Worm (Caenorhabditis elegans) whole organism, midembryonic: ENCODE data around the gene K03B4.2.

Source experiments
- T22C8.4 ChIP-seq: fragments of 200-800 bp; sonication (Bioruptor generic); IDR thresholded peaks from 2 replicates; pipeline ENCODE4 v1.3.6; 2022; ENCODE audit warnings: missing genetic modification characterization, missing compliant biosample characterization
- cog-1 ChIP-seq: sonication (generic microtip); optimal IDR thresholded peaks from 2 replicates; lab custom pipeline; 2016; ENCODE audit warnings: missing genetic modification characterization, missing compliant biosample characterization
- flt-1 ChIP-seq: fragments of 200-800 bp; sonication (Bioruptor generic); IDR thresholded peaks from 2 replicates; pipeline ENCODE4 v1.3.6; 2022; ENCODE audit warnings: missing genetic modification characterization, missing compliant biosample characterization
- klf-2 ChIP-seq: fragments of 200-800 bp; sonication (Bioruptor generic); conservative IDR thresholded peaks from 2 replicates; pipeline ENCODE4 v1.3.6; 2022; ENCODE audit warnings: missing genetic modification reagents, missing genetic modification characterization, missing compliant biosample characterization
- med-1 ChIP-seq: sonication (generic microtip); optimal IDR thresholded peaks from 2 replicates; lab custom pipeline; 2017; ENCODE audit warnings: missing genetic modification characterization, mild to moderate bottlenecking, missing compliant biosample characterization, antibody characterized with exemption, missing genetic modification reagents; ENCODE audit not compliant: insufficient read depth
- ref-1 ChIP-seq: fragments of 200-800 bp; sonication (Bioruptor generic); conservative IDR thresholded peaks from 2 replicates; pipeline ENCODE4 v1.3.6; 2022; ENCODE audit warnings: missing genetic modification reagents, missing genetic modification characterization, missing compliant biosample characterization
- tab-1 ChIP-seq: fragments of 200-800 bp; sonication (Bioruptor generic); IDR thresholded peaks from 2 replicates; pipeline ENCODE4 v1.3.6; 2022; ENCODE audit warnings: missing genetic modification characterization, missing compliant biosample characterization
- ztf-23 ChIP-seq: fragments of 200-800 bp; sonication (Bioruptor generic); IDR thresholded peaks from 2 replicates; pipeline ENCODE4 v1.3.6; 2022; ENCODE audit warnings: missing genetic modification reagents, missing genetic modification characterization, missing compliant biosample characterization
- ztf-29 ChIP-seq: fragments of 200-800 bp; sonication (Bioruptor generic); IDR thresholded peaks from 2 replicates; pipeline ENCODE4 v1.3.6; 2022; ENCODE audit warnings: missing genetic modification reagents, missing genetic modification characterization, missing compliant biosample characterization

K03B4.2 gene

DNA sequence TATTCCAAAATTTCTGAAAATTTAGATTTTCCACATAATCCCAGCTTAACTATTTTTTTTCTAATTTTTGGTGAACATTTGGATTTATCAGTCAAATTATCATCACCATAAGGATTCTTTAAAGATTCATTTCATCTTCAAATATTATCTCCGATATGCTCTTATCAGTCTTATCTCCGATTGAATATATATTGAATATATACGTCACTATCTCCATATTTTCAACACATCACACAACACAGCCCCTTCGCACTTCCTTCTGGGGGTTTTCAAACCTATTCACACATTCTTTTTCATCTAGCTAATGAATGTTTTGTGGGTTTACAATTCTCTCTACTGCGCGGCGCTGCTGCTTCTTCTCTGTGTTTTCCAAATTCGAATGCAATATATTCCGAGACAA, 10.9 kb downstream of the K03B4.2 start:
- TF ChIP-seq ztf-23 (GFP tag; lab: Robert Waterston, UW), result no peak

ce11 chrV:4700189-4700588, 12.4 kb downstream of the K03B4.2 start, which contains the start of gene ZC266.1:
Gene ZC266.1 (minus strand): TSS chrV:4700289.
- no peak for TF ChIP-seq T22C8.4 (GFP tag; lab: Robert Waterston, UW)
- TF ChIP-seq ztf-29 (GFP tag; lab: Robert Waterston, UW), result no peak
- no peak for TF ChIP-seq flt-1 (GFP tag; lab: Robert Waterston, UW)
- no peak for TF ChIP-seq ref-1 (GFP tag; lab: Robert Waterston, UW)
- no peak for TF ChIP-seq tab-1 (GFP tag; lab: Robert Waterston, UW)
- no peak for TF ChIP-seq cog-1 (tag; lab: Kevin White, UChicago)
- no peak for TF ChIP-seq ztf-23 (GFP tag; lab: Robert Waterston, UW)
- TF ChIP-seq med-1 (GFP tag; lab: Kevin White, UChicago), result no peak
- no peak for TF ChIP-seq klf-2 (GFP tag; lab: Robert Waterston, UW)

- TF ChIP-seq tab-1 (GFP tag; lab: Robert Waterston, UW) (no peak), T22C8.4 (GFP tag; lab: Robert Waterston, UW) (no peak), med-1 (GFP tag; lab: Kevin White, UChicago) (no peak)
Measured at ce11 chrV:4707646-4708045, 19.9 kb downstream of the K03B4.2 start.

DNA sequence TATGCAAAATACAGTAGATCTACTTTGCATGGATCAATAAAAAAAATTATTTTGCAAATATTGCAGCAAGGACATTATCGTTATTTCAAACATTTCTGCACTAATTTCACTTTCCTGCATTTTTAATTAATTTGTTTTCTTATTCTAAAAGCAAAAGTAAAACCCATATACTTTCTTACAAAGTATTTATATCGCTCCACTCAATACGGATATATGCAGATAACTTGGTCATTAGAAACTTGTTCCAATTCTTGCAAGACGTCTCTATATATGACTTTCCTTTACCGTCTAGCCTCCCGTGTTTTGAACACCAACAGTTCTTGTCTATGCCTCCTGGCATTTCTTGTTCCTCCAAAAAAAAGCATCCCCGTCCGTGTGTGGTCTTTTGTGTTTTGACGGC, 22.7 kb downstream of the K03B4.2 start, which contains the start of gene oac-24:
Gene oac-24, plus strand, starts transcription at position 301 of the 400 bp plus-strand sequence.
- TF ChIP-seq klf-2 (GFP tag; lab: Robert Waterston, UW) (no peak), cog-1 (tag; lab: Kevin White, UChicago) (no peak), ref-1 (GFP tag; lab: Robert Waterston, UW) (no peak), T22C8.4 (GFP tag; lab: Robert Waterston, UW) (no peak), tab-1 (GFP tag; lab: Robert Waterston, UW) (no peak)

DNA sequence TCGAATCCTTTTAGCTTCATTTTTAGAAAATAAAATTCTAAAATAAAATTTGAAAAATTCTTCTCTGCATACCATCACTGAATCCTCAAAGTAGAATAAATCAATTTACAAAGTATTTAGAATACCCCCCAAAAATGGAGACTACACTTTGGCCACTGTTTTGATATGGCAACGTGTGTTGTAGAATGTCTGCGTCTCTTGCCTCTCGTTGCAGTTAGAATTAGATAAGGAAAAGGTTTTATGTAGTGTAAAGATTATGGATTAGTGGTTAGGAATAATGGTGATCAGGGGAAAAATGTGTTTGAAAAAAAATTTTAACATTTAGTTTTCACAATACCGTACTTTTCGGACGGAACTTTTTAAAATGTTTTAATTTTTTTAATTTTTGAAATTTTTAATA, 32.2 kb downstream of the K03B4.2 start, which contains the start of gene prx-6:
Gene prx-6, minus strand, starts transcription at position 129 of the 400 bp plus-strand sequence.
- no peak for TF ChIP-seq tab-1 (GFP tag; lab: Robert Waterston, UW)
- TF ChIP-seq klf-2 (GFP tag; lab: Robert Waterston, UW), result no peak
- TF ChIP-seq ref-1 (GFP tag; lab: Robert Waterston, UW), result no peak
- TF ChIP-seq flt-1 (GFP tag; lab: Robert Waterston, UW), result no peak
- TF ChIP-seq cog-1 (tag; lab: Kevin White, UChicago), result no peak
- no peak for TF ChIP-seq ztf-29 (GFP tag; lab: Robert Waterston, UW)
- TF ChIP-seq ztf-23 (GFP tag; lab: Robert Waterston, UW), result no peak
- TF ChIP-seq T22C8.4 (GFP tag; lab: Robert Waterston, UW), result no peak
- TF ChIP-seq med-1 (GFP tag; lab: Kevin White, UChicago), result no peak

ce11 chrV:4720884-4721464, 33.2 kb downstream of the K03B4.2 start:
- TF ChIP-seq med-1 (GFP tag; lab: Kevin White, UChicago) (no peak), klf-2 (GFP tag; lab: Robert Waterston, UW) (no peak), T22C8.4 (GFP tag; lab: Robert Waterston, UW) (no peak), ztf-29 (GFP tag; lab: Robert Waterston, UW) (no peak), cog-1 (tag; lab: Kevin White, UChicago) (no peak)

- TF ChIP-seq ztf-29 (GFP tag; lab: Robert Waterston, UW) (no peak), med-1 (GFP tag; lab: Kevin White, UChicago) (no peak), tab-1 (GFP tag; lab: Robert Waterston, UW) (no peak)
Measured at ce11 chrV:4722314-4722713, 34.5 kb downstream of the K03B4.2 start, which contains the start of gene F39G3.5. Gene F39G3.5 (plus strand): TSS chrV:4722614.

ce11 chrV:4724453-4724852, 36.7 kb downstream of the K03B4.2 start, which contains the start of gene F39G3.4:
Gene F39G3.4 (plus strand): TSS chrV:4724753.
- no peak for TF ChIP-seq T22C8.4 (GFP tag; lab: Robert Waterston, UW)
- no peak for TF ChIP-seq flt-1 (GFP tag; lab: Robert Waterston, UW)
- TF ChIP-seq ztf-29 (GFP tag; lab: Robert Waterston, UW), result no peak
- no peak for TF ChIP-seq med-1 (GFP tag; lab: Kevin White, UChicago)
- no peak for TF ChIP-seq ref-1 (GFP tag; lab: Robert Waterston, UW)
- no peak for TF ChIP-seq klf-2 (GFP tag; lab: Robert Waterston, UW)
- no peak for TF ChIP-seq tab-1 (GFP tag; lab: Robert Waterston, UW)
- TF ChIP-seq cog-1 (tag; lab: Kevin White, UChicago), result no peak
- no peak for TF ChIP-seq ztf-23 (GFP tag; lab: Robert Waterston, UW)

DNA sequence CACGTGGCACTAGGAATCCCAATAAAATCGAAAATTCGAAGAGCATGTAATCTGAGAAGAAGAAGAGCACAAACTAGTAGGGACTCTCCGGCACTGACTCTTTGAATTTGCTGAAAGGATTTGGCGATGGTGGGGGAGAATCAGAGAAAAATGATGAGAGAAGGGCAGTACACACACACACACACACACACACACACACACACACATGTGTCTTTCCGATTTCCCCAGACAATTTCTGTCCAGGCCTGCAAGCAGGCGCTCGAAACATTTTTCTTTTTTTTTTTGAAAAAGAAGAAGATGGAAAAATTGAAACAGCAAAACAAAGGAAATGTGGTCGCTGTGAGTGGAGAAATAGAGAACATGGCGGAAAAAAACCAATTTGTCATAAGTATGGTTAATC, 42.3 kb downstream of the K03B4.2 start, which contains the start of gene tig-2:
Gene tig-2, minus strand, starts transcription at position 87 of the 400 bp plus-strand sequence.
- TF ChIP-seq med-1 (GFP tag; lab: Kevin White, UChicago) (no peak), ztf-29 (GFP tag; lab: Robert Waterston, UW) (no peak), T22C8.4 (GFP tag; lab: Robert Waterston, UW) (no peak), ztf-23 (GFP tag; lab: Robert Waterston, UW) (no peak), ref-1 (GFP tag; lab: Robert Waterston, UW) (no peak), cog-1 (tag; lab: Kevin White, UChicago) (no peak), flt-1 (GFP tag; lab: Robert Waterston, UW) (no peak), klf-2 (GFP tag; lab: Robert Waterston, UW) (no peak)
